Worm (Caenorhabditis elegans): Measurements from ENCODE around the gene Y47D3A.13.

DNA sequence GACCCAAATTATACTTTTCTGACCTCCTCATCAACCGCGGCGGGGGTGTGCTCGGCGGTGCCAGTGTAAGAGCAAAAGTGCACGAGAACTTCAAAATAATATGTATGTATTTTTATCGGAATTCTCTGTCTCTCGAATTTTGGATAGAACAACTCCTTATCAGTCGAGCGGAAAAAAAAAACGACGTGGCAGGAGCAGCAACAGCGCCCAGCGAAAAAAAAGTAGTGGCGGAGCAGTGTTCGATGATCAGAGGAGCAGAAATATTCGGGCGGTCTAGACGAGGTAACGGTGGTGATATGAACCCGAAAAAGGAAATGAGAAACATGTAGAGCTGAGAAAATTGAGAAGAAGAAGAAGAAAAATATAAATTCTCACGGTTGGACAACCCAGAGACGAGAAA, 30.7 kb downstream of the Y47D3A.13 start:
- no peak for TF ChIP-seq pha-4 (tag; optimal IDR thresholded peaks at IDR 0.05)
- TF ChIP-seq pqm-1 (tag; optimal IDR thresholded peaks at IDR 0.05) = no peak
- TF ChIP-seq syd-9 (tag; optimal IDR thresholded peaks at IDR 0.05) = no peak
- TF ChIP-seq nfya-1 (tag; optimal IDR thresholded peaks at IDR 0.05) = no peak
- TF ChIP-seq unc-86 (tag; optimal IDR thresholded peaks at IDR 0.05) = no peak
- no peak for TF ChIP-seq ceh-31 (tag; optimal IDR thresholded peaks at IDR 0.05)
- no peak for TF ChIP-seq lin-11 (tag; optimal IDR thresholded peaks at IDR 0.05)
- TF ChIP-seq zip-5 (tag; optimal IDR thresholded peaks at IDR 0.05) = no peak
- TF ChIP-seq pha-2 (tag; optimal IDR thresholded peaks at IDR 0.05) = no peak
- no peak for TF ChIP-seq pros-1 (tag; optimal IDR thresholded peaks at IDR 0.05)
- no peak for TF ChIP-seq madf-2 (tag; optimal IDR thresholded peaks at IDR 0.05)
- TF ChIP-seq ama-1 (optimal IDR thresholded peaks at IDR 0.05) = no peak
